Worm (Caenorhabditis elegans) whole organism, L3 larva: ENCODE results near the gene Y73C8B.2.

Experiments
- R02D3.7 ChIP-seq: fragments of 150-350 bp; optimal IDR thresholded peaks from 2 replicates; lab custom pipeline; 2014; ENCODE audit warnings: missing biosample characterization, missing genetic modification characterization
- aly-2 ChIP-seq: fragments of 150-350 bp; optimal IDR thresholded peaks from 2 replicates; lab custom pipeline; 2014; ENCODE audit warnings: missing biosample characterization, missing genetic modification characterization
- ama-1 ChIP-seq: fragments of 150-350 bp; optimal IDR thresholded peaks from 2 replicates; lab custom pipeline; 2018
- ceh-82 ChIP-seq: fragments of 150-350 bp; optimal IDR thresholded peaks from 2 replicates; lab custom pipeline; 2014; ENCODE audit warnings: missing biosample characterization, missing genetic modification characterization
- ceh-9 ChIP-seq: sonication (generic microtip); optimal IDR thresholded peaks from 2 replicates; lab custom pipeline; 2018; ENCODE audit warnings: missing biosample characterization, missing genetic modification characterization
- daf-12 ChIP-seq: fragments of 150-350 bp; optimal IDR thresholded peaks from 2 replicates; lab custom pipeline; 2014; ENCODE audit warnings: missing biosample characterization, missing genetic modification reagents, missing genetic modification characterization
- egl-27 ChIP-seq: sonication (generic microtip); optimal IDR thresholded peaks from 4 replicates; lab custom pipeline; 2017; ENCODE audit warnings: missing biosample characterization, missing genetic modification reagents, missing genetic modification characterization
- egl-5 ChIP-seq: fragments of 150-350 bp; optimal IDR thresholded peaks from 2 replicates; lab custom pipeline; 2017; ENCODE audit warnings: missing biosample characterization, missing genetic modification reagents, missing genetic modification characterization, inconsistent platforms
- elt-1 ChIP-seq: fragments of 150-350 bp; optimal IDR thresholded peaks from 2 replicates; lab custom pipeline; 2014; ENCODE audit warnings: missing biosample characterization, missing genetic modification characterization
- elt-2 ChIP-seq: sonication (generic microtip); optimal IDR thresholded peaks from 2 replicates; lab custom pipeline; 2016; ENCODE audit warnings: missing genetic modification reagents, mild to moderate bottlenecking, missing genetic modification characterization, missing compliant biosample characterization
- elt-3 ChIP-seq, 3 experiments: fragments of 150-350 bp in 1 of 3; sonication (generic microtip) in 2 of 3; optimal IDR thresholded peaks; 2 replicates in 2 of 3; 4 replicates in 1 of 3; lab custom pipeline; 2014 to 2017; ENCODE audit warnings: missing biosample characterization in 3 of 3, missing genetic modification characterization in 3 of 3
- eor-1 ChIP-seq, 2 experiments: fragments of 150-350 bp; optimal IDR thresholded peaks; 2 replicates each; lab custom pipeline; 2014 to 2018; ENCODE audit warnings: missing biosample characterization in 2 of 2, missing genetic modification characterization in 2 of 2
- fkh-10 ChIP-seq: sonication (generic microtip); optimal IDR thresholded peaks from 2 replicates; lab custom pipeline; 2017; ENCODE audit warnings: missing biosample characterization, missing genetic modification reagents, missing genetic modification characterization
- fkh-2 ChIP-seq: fragments of 150-350 bp; optimal IDR thresholded peaks from 2 replicates; lab custom pipeline; 2014; ENCODE audit warnings: missing biosample characterization, missing genetic modification reagents, missing genetic modification characterization
- jun-1 ChIP-seq: fragments of 150-350 bp; optimal IDR thresholded peaks from 2 replicates; lab custom pipeline; 2014; ENCODE audit warnings: missing biosample characterization, missing genetic modification reagents, missing genetic modification characterization
- lin-39 ChIP-seq: fragments of 150-350 bp; optimal IDR thresholded peaks from 2 replicates; lab custom pipeline; 2018; ENCODE audit warnings: missing biosample characterization, missing genetic modification reagents, missing genetic modification characterization
- lsy-12 ChIP-seq: sonication (generic microtip); optimal IDR thresholded peaks from 2 replicates; lab custom pipeline; 2016; ENCODE audit warnings: mild to moderate bottlenecking, missing genetic modification characterization, missing compliant biosample characterization
- mdl-1 ChIP-seq: fragments of 150-350 bp; optimal IDR thresholded peaks from 2 replicates; lab custom pipeline; 2014; ENCODE audit warnings: missing biosample characterization, missing genetic modification characterization
- nfya-1 ChIP-seq: sonication (generic microtip); optimal IDR thresholded peaks from 2 replicates; lab custom pipeline; 2017; ENCODE audit warnings: missing genetic modification characterization, mild to moderate bottlenecking, missing compliant biosample characterization, antibody characterized with exemption, moderate library complexity; ENCODE audit not compliant: insufficient read depth
- nhr-12 ChIP-seq: fragments of 150-350 bp; optimal IDR thresholded peaks from 2 replicates; lab custom pipeline; 2014; ENCODE audit warnings: missing biosample characterization, missing genetic modification characterization
- nhr-23 ChIP-seq: fragments of 150-350 bp; optimal IDR thresholded peaks from 2 replicates; lab custom pipeline; 2014; ENCODE audit warnings: missing biosample characterization, missing genetic modification reagents, missing genetic modification characterization
- nhr-237 ChIP-seq: fragments of 150-350 bp; optimal IDR thresholded peaks from 2 replicates; lab custom pipeline; 2014; ENCODE audit warnings: missing biosample characterization, missing genetic modification characterization
- nhr-25 ChIP-seq: sonication (generic microtip); optimal IDR thresholded peaks from 2 replicates; lab custom pipeline; 2017; ENCODE audit warnings: missing biosample characterization, missing genetic modification characterization
- nhr-28 ChIP-seq: fragments of 150-350 bp; optimal IDR thresholded peaks from 2 replicates; lab custom pipeline; 2014; ENCODE audit warnings: missing biosample characterization, missing genetic modification characterization
- nhr-43 ChIP-seq: sonication (generic microtip); optimal IDR thresholded peaks from 2 replicates; lab custom pipeline; 2016; ENCODE audit warnings: mild to moderate bottlenecking, missing genetic modification characterization, missing compliant biosample characterization; ENCODE audit not compliant: poor library complexity, severe bottlenecking
- nhr-67 ChIP-seq: fragments of 150-350 bp; optimal IDR thresholded peaks from 2 replicates; lab custom pipeline; 2014; ENCODE audit warnings: missing biosample characterization, missing genetic modification characterization
- nhr-76 ChIP-seq: fragments of 150-350 bp; sonication (generic microtip); optimal IDR thresholded peaks from 5 replicates; lab custom pipeline; 2014; ENCODE audit warnings: missing biosample characterization, missing genetic modification characterization
- nhr-77 ChIP-seq: fragments of 150-350 bp; optimal IDR thresholded peaks from 2 replicates; lab custom pipeline; 2014; ENCODE audit warnings: missing biosample characterization, missing genetic modification characterization
- pqm-1 ChIP-seq: fragments of 150-350 bp; optimal IDR thresholded peaks from 2 replicates; lab custom pipeline; 2017; ENCODE audit warnings: missing biosample characterization, missing genetic modification characterization, inconsistent platforms
- sea-2 ChIP-seq: fragments of 150-350 bp; sonication (generic microtip); optimal IDR thresholded peaks from 4 replicates; lab custom pipeline; 2014; ENCODE audit warnings: missing biosample characterization, missing genetic modification reagents, missing genetic modification characterization
- tbx-2 ChIP-seq: sonication (generic microtip); optimal IDR thresholded peaks from 2 replicates; lab custom pipeline; 2016; ENCODE audit warnings: mild to moderate bottlenecking, missing genetic modification characterization, missing compliant biosample characterization
- unc-39 ChIP-seq: sonication (generic microtip); optimal IDR thresholded peaks from 4 replicates; lab custom pipeline; 2017; ENCODE audit warnings: missing biosample characterization, missing genetic modification characterization
- unc-62 ChIP-seq: fragments of 150-350 bp; sonication (generic microtip); optimal IDR thresholded peaks from 4 replicates; lab custom pipeline; 2014; ENCODE audit warnings: missing biosample characterization, missing genetic modification reagents, missing genetic modification characterization
- ztf-11 ChIP-seq: fragments of 150-350 bp; optimal IDR thresholded peaks from 2 replicates; lab custom pipeline; 2014; ENCODE audit warnings: missing biosample characterization, missing genetic modification characterization
- ztf-4 ChIP-seq: fragments of 150-350 bp; optimal IDR thresholded peaks from 2 replicates; lab custom pipeline; 2014; ENCODE audit warnings: missing biosample characterization, missing genetic modification characterization

The Y73C8B.2 gene

ce11 chrV:3230597-3230996, 35.8 kb upstream of the Y73C8B.2 start, which contains the start of gene K08D9.10:
Gene K08D9.10 (plus strand): TSS chrV:3230897.
- no peak for TF ChIP-seq nhr-25 (tag; lab: Kevin White, UChicago)
- TF ChIP-seq nhr-43 (tag; lab: Kevin White, UChicago): no peak
- TF ChIP-seq nhr-28 (tag; lab: Kevin White, UChicago): no peak
- no peak for TF ChIP-seq lin-39 (tag; lab: Kevin White, UChicago)
- TF ChIP-seq R02D3.7 (tag; lab: Kevin White, UChicago): no peak
- no peak for TF ChIP-seq fkh-2 (tag; lab: Kevin White, UChicago)
- no peak for TF ChIP-seq aly-2 (tag; lab: Kevin White, UChicago)
- no peak for TF ChIP-seq nfya-1 (tag; lab: Kevin White, UChicago)
- no peak for TF ChIP-seq jun-1
- TF ChIP-seq egl-27 (tag; lab: Kevin White, UChicago): no peak
- no peak for TF ChIP-seq sea-2 (GFP tag; lab: Kevin White, UChicago)
- no peak for TF ChIP-seq elt-1 (tag; lab: Kevin White, UChicago)
- TF ChIP-seq nhr-237 (tag; lab: Kevin White, UChicago): no peak
- no peak for TF ChIP-seq nhr-12
- TF ChIP-seq nhr-77: no peak
- no peak for TF ChIP-seq tbx-2 (tag; lab: Kevin White, UChicago)
- TF ChIP-seq ztf-4: no peak
- no peak for TF ChIP-seq egl-5 (tag; lab: Kevin White, UChicago)
- TF ChIP-seq ceh-9 (tag; lab: Kevin White, UChicago): no peak

ce11 chrV:3230150-3230549, 35.3 kb upstream of the Y73C8B.2 start:
- TF ChIP-seq lsy-12 (tag; lab: Kevin White, UChicago): no peak
- TF ChIP-seq nhr-67 (tag; lab: Kevin White, UChicago): no peak
- TF ChIP-seq pqm-1 (tag; lab: Kevin White, UChicago): no peak
- no peak for TF ChIP-seq jun-1
- no peak for TF ChIP-seq tbx-2 (tag; lab: Kevin White, UChicago)
- TF ChIP-seq nhr-23 (tag; lab: Kevin White, UChicago): no peak
- no peak for TF ChIP-seq mdl-1 (tag; lab: Kevin White, UChicago)
- no peak for TF ChIP-seq nhr-76
- no peak for TF ChIP-seq nhr-43 (tag; lab: Kevin White, UChicago)

- TF ChIP-seq ztf-11 (tag; lab: Kevin White, UChicago) (no peak), nhr-25 (tag; lab: Kevin White, UChicago) (no peak), unc-39 (tag; lab: Kevin White, UChicago) (no peak), nhr-76 (no peak), elt-3 (tag; optimal IDR thresholded peaks at IDR 0.05; lab: Kevin White, UChicago) (no peak), tbx-2 (tag; lab: Kevin White, UChicago) (no peak), ama-1 (lab: Kevin White, UChicago) (no peak), unc-62 (no peak)
Measured at ce11 chrV:3227373-3227772, 32.6 kb upstream of the Y73C8B.2 start, which contains the start of gene K08D9.2. Gene K08D9.2 (plus strand): TSS chrV:3227673.

- TF ChIP-seq nhr-12 (no peak), unc-62 (no peak), fkh-10 (GFP tag; lab: Kevin White, UChicago) (no peak), ceh-82 (tag; lab: Kevin White, UChicago) (no peak), nhr-43 (tag; lab: Kevin White, UChicago) (no peak), ama-1 (lab: Kevin White, UChicago) (no peak), elt-2 (no peak), nhr-23 (tag; lab: Kevin White, UChicago) (no peak), lsy-12 (tag; lab: Kevin White, UChicago) (no peak), eor-1 (tag; optimal IDR thresholded peaks at IDR 0.05; lab: Kevin White, UChicago) (no peak), nhr-25 (tag; lab: Kevin White, UChicago) (no peak)
Measured at ce11 chrV:3218604-3219003, 23.8 kb upstream of the Y73C8B.2 start.

- TF ChIP-seq daf-12 (tag; lab: Kevin White, UChicago) (no peak), R02D3.7 (tag; lab: Kevin White, UChicago) (no peak), unc-62 (no peak)
Measured at ce11 chrV:3210147-3210546, 15.3 kb upstream of the Y73C8B.2 start, which contains the start of gene apx-1. Gene apx-1 (plus strand): TSS chrV:3210196.
